Fruit fly (Drosophila melanogaster) whole organism, embryonic: Measurements from ENCODE around the gene CSN1b.

Experiments used
- ATbp ChIP-seq: fragments of 200-800 bp; sonication (Bioruptor generic); optimal IDR thresholded peaks from 2 replicates; lab custom pipeline; 2017; ENCODE audit warnings: missing biosample characterization, mild to moderate bottlenecking, missing genetic modification characterization, missing genetic modification reagents
- Atf6 ChIP-seq: fragments of 200-800 bp; sonication (Bioruptor generic); IDR thresholded peaks from 2 replicates; pipeline ENCODE4 v1.3.6; 2022; ENCODE audit warnings: missing biosample characterization, missing genetic modification characterization
- BEAF-32 ChIP-seq: fragments of 200-800 bp; sonication (Bioruptor generic); optimal IDR thresholded peaks from 3 replicates; lab custom pipeline; 2017; ENCODE audit warnings: missing biosample characterization, missing genetic modification characterization, mild to moderate bottlenecking, moderate library complexity, missing genetic modification reagents
- CG10462 ChIP-seq: fragments of 200-800 bp; sonication (Bioruptor generic); optimal IDR thresholded peaks from 2 replicates; lab custom pipeline; 2016; ENCODE audit warnings: missing biosample characterization, missing genetic modification characterization
- CG11504 ChIP-seq: fragments of 200-800 bp; sonication (Bioruptor generic); optimal IDR thresholded peaks from 3 replicates; lab custom pipeline; 2019; ENCODE audit warnings: missing biosample characterization, mild to moderate bottlenecking, missing genetic modification characterization, moderate library complexity
- CG12071 ChIP-seq: fragments of 200-800 bp; sonication (Bioruptor generic); optimal IDR thresholded peaks from 3 replicates; lab custom pipeline; 2018; ENCODE audit warnings: missing biosample characterization, mild to moderate bottlenecking, missing genetic modification characterization
- CG14014 ChIP-seq: fragments of 200-800 bp; sonication (Bioruptor generic); IDR thresholded peaks from 2 replicates; pipeline ENCODE4 v1.3.6; 2022; ENCODE audit warnings: missing biosample characterization, missing genetic modification characterization
- CG15514 ChIP-seq: fragments of 200-800 bp; sonication (Bioruptor generic); optimal IDR thresholded peaks from 3 replicates; lab custom pipeline; 2017; ENCODE audit warnings: missing biosample characterization, missing genetic modification characterization, mild to moderate bottlenecking, moderate library complexity, missing genetic modification reagents
- CG16779 ChIP-seq: fragments of 200-800 bp; sonication (Bioruptor generic); IDR thresholded peaks from 2 replicates; pipeline ENCODE4 v1.3.6; 2022; ENCODE audit warnings: missing biosample characterization, missing genetic modification characterization
- CG17802 ChIP-seq: fragments of 200-800 bp; sonication (Bioruptor generic); optimal IDR thresholded peaks from 2 replicates; lab custom pipeline; 2018; ENCODE audit warnings: missing biosample characterization, mild to moderate bottlenecking, missing genetic modification characterization, moderate library complexity
- CG32767 ChIP-seq: fragments of 200-800 bp; sonication (Bioruptor generic); IDR thresholded peaks from 2 replicates; pipeline ENCODE4 v1.3.6; 2022; ENCODE audit warnings: missing biosample characterization, missing genetic modification characterization
- CG32772 ChIP-seq: fragments of 200-800 bp; sonication (Bioruptor generic); IDR thresholded peaks from 2 replicates; pipeline ENCODE4 v1.3.6; 2022; ENCODE audit warnings: missing biosample characterization, missing genetic modification characterization
- CG42726 ChIP-seq: fragments of 200-800 bp; sonication (Bioruptor generic); IDR thresholded peaks from 2 replicates; pipeline ENCODE4 v1.3.6; 2022; ENCODE audit warnings: missing biosample characterization, missing genetic modification characterization; ENCODE audit not compliant: partially characterized antibody
- CG6175 ChIP-seq: fragments of 200-800 bp; sonication (Bioruptor generic); IDR thresholded peaks from 3 replicates; pipeline ENCODE4 v1.3.6; 2022; ENCODE audit warnings: missing biosample characterization, missing genetic modification characterization
- CG7271 ChIP-seq: fragments of 200-800 bp; sonication (Bioruptor generic); optimal IDR thresholded peaks from 2 replicates; lab custom pipeline; 2018; ENCODE audit warnings: missing biosample characterization, mild to moderate bottlenecking, missing genetic modification characterization, moderate library complexity
- CG7357 ChIP-seq: fragments of 200-800 bp; sonication (Bioruptor generic); IDR thresholded peaks from 3 replicates; pipeline ENCODE4 v1.3.6; 2022; ENCODE audit warnings: missing biosample characterization, missing genetic modification characterization
- CG8089 ChIP-seq: fragments of 200-800 bp; sonication (Bioruptor generic); optimal IDR thresholded peaks from 3 replicates; lab custom pipeline; 2016; ENCODE audit warnings: missing biosample characterization, missing genetic modification characterization
- CG8290 ChIP-seq, 3 experiments: fragments of 200-800 bp; sonication (Bioruptor generic); optimal IDR thresholded peaks; 2 replicates each; lab custom pipeline; 2016 to 2019; ENCODE audit warnings: missing biosample characterization in 3 of 3, missing genetic modification characterization in 3 of 3, mild to moderate bottlenecking in 2 of 3, moderate library complexity in 1 of 3
- CG8944 ChIP-seq: fragments of 200-800 bp; sonication (Bioruptor generic); optimal IDR thresholded peaks from 3 replicates; lab custom pipeline; 2016; ENCODE audit warnings: missing biosample characterization, missing genetic modification characterization
- Deaf1 ChIP-seq: fragments of 200-800 bp; optimal IDR thresholded peaks from 3 replicates; lab custom pipeline; 2019; ENCODE audit warnings: missing biosample characterization, mild to moderate bottlenecking, missing genetic modification characterization, moderate library complexity
- Dip3 ChIP-seq: fragments of 200-800 bp; sonication (Bioruptor generic); optimal IDR thresholded peaks from 3 replicates; lab custom pipeline; 2016; ENCODE audit warnings: missing biosample characterization, missing genetic modification characterization
- Doc2 ChIP-seq: fragments of 200-800 bp; sonication (Bioruptor generic); IDR thresholded peaks from 2 replicates; pipeline ENCODE4 v1.3.6; 2022; ENCODE audit warnings: missing biosample characterization, missing genetic modification characterization
- Dp ChIP-seq: fragments of 200-800 bp; sonication (Bioruptor generic); optimal IDR thresholded peaks from 2 replicates; lab custom pipeline; 2018; ENCODE audit warnings: missing biosample characterization, mild to moderate bottlenecking, missing genetic modification characterization, moderate library complexity
- Dref ChIP-seq: fragments of 200-800 bp; sonication (Bioruptor generic); IDR thresholded peaks from 2 replicates; pipeline ENCODE4 v1.3.6; 2022; ENCODE audit warnings: missing biosample characterization, missing genetic modification characterization
- Ets97D ChIP-seq: fragments of 200-800 bp; sonication (Bioruptor generic); optimal IDR thresholded peaks from 3 replicates; lab custom pipeline; 2016; ENCODE audit warnings: missing biosample characterization, missing genetic modification characterization
- Fer1 ChIP-seq: fragments of 200-800 bp; sonication (Bioruptor generic); optimal IDR thresholded peaks from 2 replicates; lab custom pipeline; 2017; ENCODE audit warnings: missing biosample characterization, mild to moderate bottlenecking, missing genetic modification characterization
- HHEX ChIP-seq: fragments of 200-800 bp; sonication (Bioruptor generic); optimal IDR thresholded peaks from 3 replicates; lab custom pipeline; 2017; ENCODE audit warnings: missing biosample characterization, mild to moderate bottlenecking, missing genetic modification characterization, missing genetic modification reagents
- HmgZ ChIP-seq: fragments of 200-800 bp; sonication (Bioruptor generic); optimal IDR thresholded peaks from 2 replicates; lab custom pipeline; 2018; ENCODE audit warnings: missing biosample characterization, mild to moderate bottlenecking, missing genetic modification characterization
- MESR4 ChIP-seq: fragments of 200-800 bp; sonication (Bioruptor generic); optimal IDR thresholded peaks from 2 replicates; lab custom pipeline; 2018; ENCODE audit warnings: missing biosample characterization, mild to moderate bottlenecking, missing genetic modification characterization, moderate library complexity
- Side ChIP-seq: fragments of 200-800 bp; sonication (Bioruptor generic); optimal IDR thresholded peaks from 2 replicates; lab custom pipeline; 2016; ENCODE audit warnings: missing biosample characterization, missing genetic modification characterization
- Sry-β ChIP-seq: fragments of 200-800 bp; sonication (Bioruptor generic); optimal IDR thresholded peaks from 2 replicates; lab custom pipeline; 2018; ENCODE audit warnings: missing biosample characterization, mild to moderate bottlenecking, missing genetic modification characterization, moderate library complexity
- Trl ChIP-seq, 3 experiments: fragments of >200 bp in 2 of 3; fragments of 200-800 bp in 1 of 3; sonication (Bioruptor generic) in 1 of 3; optimal IDR thresholded peaks; 2 replicates in 1 of 3; 3 replicates in 2 of 3; lab custom pipeline; 2016 to 2017; ENCODE audit warnings: missing biosample characterization in 1 of 3, missing genetic modification characterization in 1 of 3
- cato ChIP-seq: fragments of 200-800 bp; sonication (Bioruptor generic); optimal IDR thresholded peaks from 2 replicates; lab custom pipeline; 2016; ENCODE audit warnings: missing biosample characterization, missing genetic modification characterization, borderline replicate concordance
- chn ChIP-seq: fragments of 200-800 bp; sonication (Bioruptor generic); optimal IDR thresholded peaks from 2 replicates; lab custom pipeline; 2016; ENCODE audit warnings: missing biosample characterization, missing genetic modification characterization
- crc ChIP-seq: fragments of 200-800 bp; sonication (Bioruptor generic); optimal IDR thresholded peaks from 2 replicates; lab custom pipeline; 2016; ENCODE audit warnings: missing biosample characterization, missing genetic modification characterization
- crol ChIP-seq: fragments of 200-800 bp; sonication (Bioruptor generic); IDR thresholded peaks from 2 replicates; pipeline ENCODE4 v1.3.6; 2022; ENCODE audit warnings: missing biosample characterization, missing genetic modification characterization
- emc ChIP-seq: fragments of 200-800 bp; sonication (Bioruptor generic); optimal IDR thresholded peaks from 2 replicates; lab custom pipeline; 2016; ENCODE audit warnings: missing biosample characterization, missing genetic modification characterization
- ems ChIP-seq: fragments of 200-800 bp; sonication (Bioruptor generic); optimal IDR thresholded peaks from 3 replicates; lab custom pipeline; 2016; ENCODE audit warnings: missing biosample characterization, missing genetic modification characterization
- fd96Cb ChIP-seq: fragments of 200-800 bp; sonication (Bioruptor generic); optimal IDR thresholded peaks from 2 replicates; lab custom pipeline; 2018; ENCODE audit warnings: missing biosample characterization, mild to moderate bottlenecking, missing genetic modification characterization, moderate library complexity
- hkb ChIP-seq, 2 experiments: fragments of 200-800 bp in 1 of 2; fragments of >200 bp in 1 of 2; sonication (Bioruptor generic) in 1 of 2; IDR thresholded peaks in 1 of 2; optimal IDR thresholded peaks in 1 of 2; 2 replicates each; pipeline versions ENCODE4 v1.3.6 to Lab custom; 2017 to 2022; ENCODE audit warnings: missing biosample characterization in 1 of 2, missing genetic modification characterization in 1 of 2
- hth ChIP-seq: fragments of >200 bp; optimal IDR thresholded peaks from 2 replicates; lab custom pipeline; 2017; ENCODE audit warnings: inconsistent platforms
- kay ChIP-seq: fragments of 200-800 bp; sonication (Bioruptor generic); optimal IDR thresholded peaks from 2 replicates; lab custom pipeline; 2016; ENCODE audit warnings: missing biosample characterization, missing genetic modification characterization
- nerfin-1 ChIP-seq: fragments of 200-800 bp; sonication (Bioruptor generic); optimal IDR thresholded peaks from 3 replicates; lab custom pipeline; 2019; ENCODE audit warnings: missing biosample characterization, mild to moderate bottlenecking, missing genetic modification characterization, moderate library complexity
- nmo ChIP-seq: fragments of 200-800 bp; sonication (Bioruptor generic); optimal IDR thresholded peaks from 2 replicates; lab custom pipeline; 2018; ENCODE audit warnings: missing biosample characterization, mild to moderate bottlenecking, missing genetic modification characterization, moderate library complexity
- prd ChIP-seq, 3 experiments: fragments of >200 bp in 2 of 3; fragments of 200-800 bp in 1 of 3; sonication (Bioruptor generic) in 1 of 3; optimal IDR thresholded peaks in 2 of 3; IDR thresholded peaks in 1 of 3; 2 replicates in 2 of 3; 3 replicates in 1 of 3; pipeline versions ENCODE4 v1.3.6 to Lab custom; 2017 to 2022; ENCODE audit warnings: missing biosample characterization in 1 of 3, missing genetic modification characterization in 1 of 3
- pzg ChIP-seq: fragments of 200-800 bp; sonication (Bioruptor generic); optimal IDR thresholded peaks from 3 replicates; lab custom pipeline; 2018; ENCODE audit warnings: missing biosample characterization, mild to moderate bottlenecking, missing genetic modification characterization, moderate library complexity
- sisA ChIP-seq: fragments of 200-800 bp; sonication (Bioruptor generic); IDR thresholded peaks from 2 replicates; pipeline ENCODE4 v1.3.6; 2022; ENCODE audit warnings: missing biosample characterization, missing genetic modification characterization
- tup ChIP-seq: fragments of 200-800 bp; sonication (Bioruptor generic); optimal IDR thresholded peaks from 2 replicates; lab custom pipeline; 2016; ENCODE audit warnings: missing biosample characterization, mild to moderate bottlenecking, missing genetic modification characterization, moderate library complexity
- usp ChIP-seq: fragments of >200 bp; optimal IDR thresholded peaks from 2 replicates; lab custom pipeline; 2017; ENCODE audit warnings: missing biosample characterization, missing genetic modification characterization

Gene CSN1b

dm6 chr3L:18870027-18870426 is 34.7 kb downstream of the CSN1b start, which contains the start of gene Blos3 (continued):
- no peak for TF ChIP-seq CG16779
- TF ChIP-seq Atf6 (GFP tag; lab: Robert Waterston, UW): peak; percentile 41
- no peak for TF ChIP-seq prd (optimal IDR thresholded peaks at IDR 0.05; lab: Kevin White, UChicago)
- TF ChIP-seq prd (GFP tag; IDR thresholded peaks at IDR 0.05; lab: Robert Waterston, UW): peak; percentile 54
- TF ChIP-seq crc: peak; percentile 29
- no peak for TF ChIP-seq CG10462
- TF ChIP-seq Deaf1: no peak
- TF ChIP-seq CG6175 (GFP tag; lab: Robert Waterston, UW): no peak
- no peak for TF ChIP-seq BEAF-32 (GFP tag; lab: Kevin White, UChicago)
- TF ChIP-seq CG8089 (GFP tag; lab: Kevin White, UChicago): peak; percentile 30
- no peak for TF ChIP-seq HmgZ
- no peak for TF ChIP-seq usp (GFP tag; lab: Kevin White, UChicago)
- peak; percentile 43 for TF ChIP-seq Fer1 (GFP tag; lab: Kevin White, UChicago)
- peak; percentile 26 for TF ChIP-seq emc (GFP tag; lab: Kevin White, UChicago)
- TF ChIP-seq Dp: no peak
- no peak for TF ChIP-seq CG8290 (GFP tag; optimal IDR thresholded peaks at IDR 0.05; lab: Kevin White, UChicago)
- TF ChIP-seq CG8290 (tag; optimal IDR thresholded peaks at IDR 0.05; lab: Kevin White, UChicago): no peak
- TF ChIP-seq CG17802 (tag; lab: Kevin White, UChicago): peak; percentile 22
- TF ChIP-seq CG32767 (GFP tag; lab: Robert Waterston, UW): no peak
- no peak for TF ChIP-seq Doc2 (GFP tag; lab: Robert Waterston, UW)
- 0 out of 2 replicates have a peak, but pooled peaks have one; percentile 10 for TF ChIP-seq CG14014
- no peak for TF ChIP-seq hkb (optimal IDR thresholded peaks at IDR 0.05; lab: Kevin White, UChicago)
- 0 out of 2 replicates have a peak, but pooled peaks have one; percentile 34 for TF ChIP-seq hkb (GFP tag; IDR thresholded peaks at IDR 0.05; lab: Robert Waterston, UW)
- no peak for TF ChIP-seq kay (GFP tag; lab: Kevin White, UChicago)
- TF ChIP-seq chn (GFP tag; lab: Kevin White, UChicago): peak; percentile 52
- TF ChIP-seq HHEX (GFP tag; lab: Kevin White, UChicago): peak; percentile 37
- no peak for TF ChIP-seq CG11504 (tag; lab: Kevin White, UChicago)
- no peak for TF ChIP-seq CG7271 (tag; lab: Kevin White, UChicago)
- TF ChIP-seq tup (GFP tag; lab: Kevin White, UChicago): no peak
- no peak for TF ChIP-seq Dref (GFP tag; lab: Robert Waterston, UW)
- TF ChIP-seq pzg (GFP tag; lab: Kevin White, UChicago): peak; percentile 22
- peak; percentile 52 for TF ChIP-seq MESR4 (GFP tag; lab: Kevin White, UChicago)
- TF ChIP-seq sisA (GFP tag; lab: Robert Waterston, UW): peak; percentile 14; the same call in 1 of the 2 replicates
- TF ChIP-seq Sry-β (GFP tag; lab: Kevin White, UChicago): no peak
- TF ChIP-seq CG32772: no peak
- TF ChIP-seq nerfin-1: peak; percentile 1
- TF ChIP-seq ems (GFP tag; lab: Kevin White, UChicago): no peak
- peak; percentile 14 for TF ChIP-seq Ets97D (GFP tag; lab: Kevin White, UChicago)
- no peak for TF ChIP-seq crol (GFP tag; lab: Robert Waterston, UW)
- TF ChIP-seq CG7357 (GFP tag; lab: Robert Waterston, UW): no peak
- no peak for TF ChIP-seq CG42726 (GFP tag; lab: Robert Waterston, UW)
- peak; percentile 36 for TF ChIP-seq fd96Cb
- TF ChIP-seq ATbp (GFP tag; lab: Kevin White, UChicago): peak; percentile 57
- TF ChIP-seq hth (lab: Kevin White, UChicago): no peak
- peak; percentile 2 for TF ChIP-seq cato (GFP tag; lab: Kevin White, UChicago)
- no peak for TF ChIP-seq Trl (optimal IDR thresholded peaks at IDR 0.05; lab: Kevin White, UChicago)
- TF ChIP-seq Trl (GFP tag; optimal IDR thresholded peaks at IDR 0.05; lab: Kevin White, UChicago): peak; percentile 66
- TF ChIP-seq CG15514 (GFP tag; lab: Kevin White, UChicago): peak; percentile 37
- no peak for TF ChIP-seq CG12071 (GFP tag; lab: Kevin White, UChicago)
- peak; percentile 11 for TF ChIP-seq nmo (GFP tag; lab: Kevin White, UChicago)
- peak; percentile 11 for TF ChIP-seq Dip3
- peak; percentile 65 for TF ChIP-seq Side (GFP tag; lab: Kevin White, UChicago)
- peak; percentile 29 for TF ChIP-seq CG8944 (GFP tag; lab: Kevin White, UChicago)
